Fruit fly (Drosophila melanogaster): Measurements from ENCODE around the gene Jhbp12.

dm6 chr3R:24543676-24544277 lies 19.2 kb downstream of the Jhbp12 start, which contains the start of gene Cftr:
- peak; percentile 74 for TF ChIP-seq Ets98B (GFP tag; IDR thresholded peaks at IDR 0.05)
- TF ChIP-seq CG13204 (GFP tag; optimal IDR thresholded peaks at IDR 0.05) = no peak
- TF ChIP-seq Pif1A (GFP tag; optimal IDR thresholded peaks at IDR 0.05) = peak; percentile 52
- peak; percentile 6 for TF ChIP-seq EcR (GFP tag; optimal IDR thresholded peaks at IDR 0.05)

All from whole organism, pupa.